Worm (Caenorhabditis elegans) whole organism, mixed stage, embryonic: ENCODE measurements around the gene Y39A1A.2.

Source experiments
- blmp-1 ChIP-seq: fragments of 150-350 bp; optimal IDR thresholded peaks from 2 replicates; lab custom pipeline; 2014; ENCODE audit warnings: missing biosample characterization, missing genetic modification characterization
- ces-1 ChIP-seq: fragments of 150-350 bp; optimal IDR thresholded peaks from 2 replicates; lab custom pipeline; 2014; ENCODE audit warnings: missing biosample characterization, missing genetic modification reagents, missing genetic modification characterization
- drap-1 ChIP-seq: fragments of 200-800 bp; sonication (Bioruptor generic); optimal IDR thresholded peaks from 3 replicates; lab custom pipeline; 2018; ENCODE audit warnings: mild to moderate bottlenecking, missing genetic modification characterization, missing compliant biosample characterization
- elt-1 ChIP-seq: sonication (generic microtip); optimal IDR thresholded peaks from 2 replicates; lab custom pipeline; 2017; ENCODE audit warnings: missing genetic modification characterization, mild to moderate bottlenecking, missing compliant biosample characterization, antibody characterized with exemption, moderate library complexity, borderline replicate concordance; ENCODE audit not compliant: insufficient read depth
- ham-2 ChIP-seq: fragments of 200-800 bp; sonication (Bioruptor generic); optimal IDR thresholded peaks from 2 replicates; lab custom pipeline; 2018; ENCODE audit warnings: mild to moderate bottlenecking, missing genetic modification characterization, missing compliant biosample characterization
- lsy-2 ChIP-seq: fragments of 150-350 bp; optimal IDR thresholded peaks from 2 replicates; lab custom pipeline; 2014; ENCODE audit warnings: missing biosample characterization, missing genetic modification characterization
- nhr-237 ChIP-seq: fragments of 150-350 bp; optimal IDR thresholded peaks from 2 replicates; lab custom pipeline; 2014; ENCODE audit warnings: missing biosample characterization, missing genetic modification characterization
- nhr-28 ChIP-seq: fragments of 150-350 bp; optimal IDR thresholded peaks from 2 replicates; lab custom pipeline; 2014; ENCODE audit warnings: missing biosample characterization, missing genetic modification characterization
- nhr-76 ChIP-seq: sonication (generic microtip); optimal IDR thresholded peaks from 2 replicates; lab custom pipeline; 2017; ENCODE audit warnings: missing biosample characterization, missing genetic modification characterization
- snpc-4 ChIP-seq: fragments of 150-350 bp; optimal IDR thresholded peaks from 2 replicates; lab custom pipeline; 2014; ENCODE audit warnings: missing biosample characterization, missing genetic modification characterization
- unc-39 ChIP-seq: fragments of 150-350 bp; optimal IDR thresholded peaks from 2 replicates; lab custom pipeline; 2014; ENCODE audit warnings: missing biosample characterization, missing genetic modification characterization
- unc-62 ChIP-seq: fragments of 150-350 bp; optimal IDR thresholded peaks from 2 replicates; lab custom pipeline; 2014; ENCODE audit warnings: missing biosample characterization, missing genetic modification reagents, missing genetic modification characterization

DNA sequence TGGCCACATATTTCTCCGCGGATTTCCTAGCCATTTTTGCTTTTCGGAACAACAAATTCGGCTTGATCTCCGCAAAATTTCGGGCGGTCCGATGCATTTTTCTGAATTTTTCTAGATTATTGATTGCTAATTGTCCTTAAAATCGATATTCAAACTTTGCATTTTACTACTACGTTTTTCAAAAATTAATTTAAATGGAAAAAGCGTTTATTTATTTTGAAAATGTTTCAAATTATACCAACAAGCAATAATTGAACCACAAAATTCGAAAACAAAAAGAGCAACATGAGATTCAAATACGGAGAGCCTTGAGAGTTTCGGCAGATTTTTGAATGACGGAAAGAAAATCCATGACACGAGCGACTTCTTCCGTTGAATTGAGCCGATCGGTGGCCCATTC is 8.3 kb downstream of the Y39A1A.2 start, which contains the start of gene Y45F3A.9:
- TF ChIP-seq nhr-76 (tag; lab: Kevin White, UChicago) = no peak
- no peak for TF ChIP-seq ces-1 (GFP tag; lab: Kevin White, UChicago)
- TF ChIP-seq snpc-4 = no peak
- no peak for TF ChIP-seq unc-39
- TF ChIP-seq nhr-237 (tag; lab: Kevin White, UChicago) = no peak
- no peak for TF ChIP-seq unc-62 (GFP tag; lab: Kevin White, UChicago)
- no peak for TF ChIP-seq lsy-2 (tag; lab: Kevin White, UChicago)
- no peak for TF ChIP-seq blmp-1 (tag; lab: Kevin White, UChicago)
- TF ChIP-seq nhr-28 = no peak
- no peak for TF ChIP-seq drap-1 (GFP tag; lab: Kevin White, UChicago)
- no peak for TF ChIP-seq ham-2 (GFP tag; lab: Kevin White, UChicago)
- no peak for TF ChIP-seq elt-1 (tag; lab: Kevin White, UChicago)
